Worm (Caenorhabditis elegans): ENCODE measurements around the gene F36F12.1.

The F36F12.1 gene

ce11 chrV:2076043-2076442, 27.0 kb downstream of the F36F12.1 start:
- TF ChIP-seq elt-3 (tag; optimal IDR thresholded peaks at IDR 0.05) (no peak), ama-1 (optimal IDR thresholded peaks at IDR 0.05) (no peak), aly-2 (tag; optimal IDR thresholded peaks at IDR 0.05) (no peak), blmp-1 (tag; optimal IDR thresholded peaks at IDR 0.05; ENCODE audit: insufficient read depth) (no peak), sem-4 (tag; optimal IDR thresholded peaks at IDR 0.05) (peak; percentile 26), skn-1 (tag; optimal IDR thresholded peaks at IDR 0.05) (no peak), peb-1 (tag; optimal IDR thresholded peaks at IDR 0.05) (no peak), unc-55 (GFP tag; optimal IDR thresholded peaks at IDR 0.05) (no peak), F13H6.1 (tag; optimal IDR thresholded peaks at IDR 0.05) (peak; percentile 14), snpc-4 (tag; optimal IDR thresholded peaks at IDR 0.05) (no peak), lsy-2 (tag; optimal IDR thresholded peaks at IDR 0.05) (no peak), C34F6.9 (tag; optimal IDR thresholded peaks at IDR 0.05) (peak; percentile 14), nhr-77 (tag; optimal IDR thresholded peaks at IDR 0.05) (no peak), sma-9 (GFP tag; optimal IDR thresholded peaks at IDR 0.05) (no peak), sma-9 (tag; optimal IDR thresholded peaks at IDR 0.05) (no peak), elt-1 (tag; optimal IDR thresholded peaks at IDR 0.05) (no peak), Y55F3AM.14 (GFP tag; optimal IDR thresholded peaks at IDR 0.05) (no peak)

- TF ChIP-seq peb-1 (tag; optimal IDR thresholded peaks at IDR 0.05) = no peak
- no peak for TF ChIP-seq sma-3 (GFP tag; optimal IDR thresholded peaks at IDR 0.05)
- no peak for TF ChIP-seq lsy-2 (tag; optimal IDR thresholded peaks at IDR 0.05)
- TF ChIP-seq elt-3 (tag; optimal IDR thresholded peaks at IDR 0.05) = no peak
- TF ChIP-seq nhr-23 (tag; optimal IDR thresholded peaks at IDR 0.05) = no peak
- TF ChIP-seq F13H6.1 (tag; optimal IDR thresholded peaks at IDR 0.05) = no peak
- TF ChIP-seq unc-39 (tag; optimal IDR thresholded peaks at IDR 0.05) = no peak
- no peak for TF ChIP-seq nhr-11 (tag; optimal IDR thresholded peaks at IDR 0.05)
- TF ChIP-seq unc-62 (GFP tag; optimal IDR thresholded peaks at IDR 0.05) = no peak
- no peak for TF ChIP-seq ztf-4 (tag; optimal IDR thresholded peaks at IDR 0.05)
- TF ChIP-seq ceh-82 (tag; optimal IDR thresholded peaks at IDR 0.05) = no peak
- no peak for TF ChIP-seq mab-5 (tag; optimal IDR thresholded peaks at IDR 0.05)
- no peak for TF ChIP-seq ztf-1 (GFP tag; conservative IDR thresholded peaks at IDR 0.05)
Measured at ce11 chrV:2072807-2073206, 30.2 kb downstream of the F36F12.1 start, which contains the start of gene Y40B10A.9. Gene Y40B10A.9 (minus strand): TSS chrV:2072907.

- TF ChIP-seq mbf-1 (tag; optimal IDR thresholded peaks at IDR 0.05) (no peak), blmp-1 (tag; optimal IDR thresholded peaks at IDR 0.05; ENCODE audit: insufficient read depth) (no peak), skn-1 (tag; optimal IDR thresholded peaks at IDR 0.05) (no peak), snpc-4 (tag; optimal IDR thresholded peaks at IDR 0.05) (no peak), sma-9 (GFP tag; optimal IDR thresholded peaks at IDR 0.05) (no peak), sma-9 (tag; optimal IDR thresholded peaks at IDR 0.05) (no peak), C34F6.9 (tag; optimal IDR thresholded peaks at IDR 0.05) (no peak), alr-1 (tag; optimal IDR thresholded peaks at IDR 0.05) (no peak), gmeb-1 (tag; optimal IDR thresholded peaks at IDR 0.05) (no peak)
Measured at ce11 chrV:2068728-2069443, 34.1 kb downstream of the F36F12.1 start.

- TF ChIP-seq dmd-4 (tag; optimal IDR thresholded peaks at IDR 0.05) (no peak), lin-11 (tag; optimal IDR thresholded peaks at IDR 0.05) (no peak), ama-1 (optimal IDR thresholded peaks at IDR 0.05) (no peak), ztf-4 (tag; optimal IDR thresholded peaks at IDR 0.05) (peak; percentile 64), mab-5 (tag; optimal IDR thresholded peaks at IDR 0.05) (no peak), nhr-12 (tag; optimal IDR thresholded peaks at IDR 0.05) (no peak), F13H6.1 (tag; optimal IDR thresholded peaks at IDR 0.05) (peak; percentile 25), C34F6.9 (tag; optimal IDR thresholded peaks at IDR 0.05) (peak; percentile 88), Y55F3AM.14 (GFP tag; optimal IDR thresholded peaks at IDR 0.05) (no peak), unc-55 (GFP tag; optimal IDR thresholded peaks at IDR 0.05) (no peak), ZK546.5 (tag; optimal IDR thresholded peaks at IDR 0.05) (no peak), sma-9 (GFP tag; optimal IDR thresholded peaks at IDR 0.05) (peak; percentile 49), sma-9 (tag; optimal IDR thresholded peaks at IDR 0.05) (no peak), lsy-2 (tag; optimal IDR thresholded peaks at IDR 0.05) (peak in 1 of 2 experiments; percentile 59), mdl-1 (tag; optimal IDR thresholded peaks at IDR 0.05) (peak in 1 of 2 experiments; percentile 53), elt-1 (tag; optimal IDR thresholded peaks at IDR 0.05) (no peak), ztf-11 (tag; optimal IDR thresholded peaks at IDR 0.05) (no peak), unc-62 (GFP tag; optimal IDR thresholded peaks at IDR 0.05) (no peak), gmeb-1 (tag; optimal IDR thresholded peaks at IDR 0.05) (peak; percentile 26), fos-1 (tag; optimal IDR thresholded peaks at IDR 0.05) (peak; percentile 34), nhr-10 (tag; optimal IDR thresholded peaks at IDR 0.05) (no peak), nhr-23 (tag; optimal IDR thresholded peaks at IDR 0.05) (no peak), mbf-1 (tag; optimal IDR thresholded peaks at IDR 0.05) (no peak), alr-1 (tag; optimal IDR thresholded peaks at IDR 0.05) (no peak), R02D3.7 (tag; optimal IDR thresholded peaks at IDR 0.05) (no peak), crh-2 (tag; optimal IDR thresholded peaks at IDR 0.05) (peak; percentile 83), nhr-25 (tag; optimal IDR thresholded peaks at IDR 0.05) (peak; percentile 87), snpc-4 (tag; optimal IDR thresholded peaks at IDR 0.05) (no peak), ceh-16 (tag; optimal IDR thresholded peaks at IDR 0.05) (no peak), sma-3 (GFP tag; optimal IDR thresholded peaks at IDR 0.05) (peak; percentile 72), ztf-1 (GFP tag; conservative IDR thresholded peaks at IDR 0.05) (no peak), peb-1 (tag; optimal IDR thresholded peaks at IDR 0.05) (no peak), nhr-237 (tag; optimal IDR thresholded peaks at IDR 0.05) (no peak), ceh-82 (tag; optimal IDR thresholded peaks at IDR 0.05) (no peak), nhr-77 (tag; optimal IDR thresholded peaks at IDR 0.05) (no peak), nhr-21 (tag; optimal IDR thresholded peaks at IDR 0.05) (no peak)
Measured at ce11 chrV:2067985-2068499, 35.0 kb downstream of the F36F12.1 start, which contains the start of gene lbp-9. Gene lbp-9 (plus strand): TSS chrV:2068449.
